Fruit fly (Drosophila melanogaster) whole organism, prepupa: ENCODE results near the gene Lgr4.
A peak's percentile ranks its signal among the peaks of the same experiment; 100 is the strongest.

Experiments
- CG11902 ChIP-seq: fragments of 200-800 bp; sonication (Bioruptor generic); optimal IDR thresholded peaks from 3 replicates; lab custom pipeline; 2016; ENCODE audit warnings: missing biosample characterization, missing genetic modification characterization
- CG1621 ChIP-seq: fragments of 200-800 bp; sonication (Bioruptor generic); optimal IDR thresholded peaks from 3 replicates; lab custom pipeline; 2018; ENCODE audit warnings: missing biosample characterization, mild to moderate bottlenecking, missing genetic modification characterization
- CG3032 ChIP-seq: fragments of 200-800 bp; optimal IDR thresholded peaks from 2 replicates; lab custom pipeline; 2019; ENCODE audit warnings: missing biosample characterization, mild to moderate bottlenecking, missing genetic modification characterization, moderate library complexity
- CG31627 ChIP-seq: fragments of 200-800 bp; sonication (Bioruptor generic); optimal IDR thresholded peaks from 3 replicates; lab custom pipeline; 2016; ENCODE audit warnings: missing biosample characterization, missing genetic modification characterization
- CG6163 ChIP-seq: fragments of 200-800 bp; sonication (Bioruptor generic); IDR thresholded peaks from 3 replicates; pipeline ENCODE4 v1.3.6; 2022; ENCODE audit warnings: missing biosample characterization, missing genetic modification characterization
- CG6792 ChIP-seq: fragments of 200-800 bp; sonication (Bioruptor generic); optimal IDR thresholded peaks from 3 replicates; lab custom pipeline; 2016; ENCODE audit warnings: missing biosample characterization, missing genetic modification characterization
- CG6808 ChIP-seq: fragments of 200-800 bp; sonication (Bioruptor generic); optimal IDR thresholded peaks from 3 replicates; lab custom pipeline; 2017; ENCODE audit warnings: missing biosample characterization, missing genetic modification characterization, mild to moderate bottlenecking, moderate library complexity, missing genetic modification reagents
- CG8319 ChIP-seq: fragments of 200-800 bp; sonication (Bioruptor generic); optimal IDR thresholded peaks from 3 replicates; lab custom pipeline; 2016; ENCODE audit warnings: missing biosample characterization, missing genetic modification characterization
- CG8632 ChIP-seq: fragments of 200-800 bp; sonication (Bioruptor generic); optimal IDR thresholded peaks from 3 replicates; lab custom pipeline; 2016; ENCODE audit warnings: missing biosample characterization, missing genetic modification characterization
- Eip75B ChIP-seq: fragments of 200-800 bp; sonication (Bioruptor generic); optimal IDR thresholded peaks from 3 replicates; lab custom pipeline; 2016; ENCODE audit warnings: missing biosample characterization, missing genetic modification characterization
- Eip93F ChIP-seq: fragments of 200-800 bp; sonication (Bioruptor generic); optimal IDR thresholded peaks from 2 replicates; lab custom pipeline; 2016; ENCODE audit warnings: missing biosample characterization, mild to moderate bottlenecking, missing genetic modification characterization
- Ets21C ChIP-seq: fragments of 200-800 bp; sonication (Bioruptor generic); optimal IDR thresholded peaks from 3 replicates; lab custom pipeline; 2016; ENCODE audit warnings: missing biosample characterization, missing genetic modification characterization
- Ets96B ChIP-seq: fragments of 200-800 bp; optimal IDR thresholded peaks from 2 replicates; lab custom pipeline; 2019; ENCODE audit warnings: missing biosample characterization, mild to moderate bottlenecking, missing genetic modification characterization, moderate library complexity
- Hr38 ChIP-seq: sonication (Bioruptor generic); optimal IDR thresholded peaks from 2 replicates; lab custom pipeline; 2016; ENCODE audit warnings: missing biosample characterization, missing genetic modification characterization
- Hr4 ChIP-seq: fragments of 200-800 bp; sonication (Bioruptor generic); optimal IDR thresholded peaks from 3 replicates; lab custom pipeline; 2016; ENCODE audit warnings: missing biosample characterization, missing genetic modification characterization
- Smox ChIP-seq: fragments of 200-800 bp; sonication (Bioruptor generic); optimal IDR thresholded peaks from 3 replicates; lab custom pipeline; 2016; ENCODE audit warnings: missing biosample characterization, missing genetic modification characterization
- Sox102F ChIP-seq: fragments of 200-800 bp; sonication (Bioruptor generic); optimal IDR thresholded peaks from 2 replicates; lab custom pipeline; 2016; ENCODE audit warnings: missing biosample characterization, mild to moderate bottlenecking, missing genetic modification characterization
- Sox14 ChIP-seq: fragments of 200-800 bp; sonication (Bioruptor generic); optimal IDR thresholded peaks from 3 replicates; lab custom pipeline; 2016; ENCODE audit warnings: missing biosample characterization, missing genetic modification characterization
- Sox15 ChIP-seq: fragments of 200-800 bp; sonication (Bioruptor generic); optimal IDR thresholded peaks from 3 replicates; lab custom pipeline; 2016; ENCODE audit warnings: missing biosample characterization, missing genetic modification characterization
- cyc ChIP-seq: fragments of 200-800 bp; sonication (Bioruptor generic); optimal IDR thresholded peaks from 3 replicates; lab custom pipeline; 2016; ENCODE audit warnings: missing biosample characterization, missing genetic modification characterization
- dac ChIP-seq: fragments of 200-800 bp; sonication (Bioruptor generic); optimal IDR thresholded peaks from 2 replicates; lab custom pipeline; 2017; ENCODE audit warnings: missing biosample characterization, mild to moderate bottlenecking, missing genetic modification characterization
- fd85E ChIP-seq: fragments of 200-800 bp; sonication (Bioruptor generic); optimal IDR thresholded peaks from 3 replicates; lab custom pipeline; 2016; ENCODE audit warnings: missing biosample characterization, missing genetic modification characterization
- fkh ChIP-seq: fragments of 200-800 bp; sonication (Bioruptor generic); optimal IDR thresholded peaks from 3 replicates; lab custom pipeline; 2017; ENCODE audit warnings: missing biosample characterization, mild to moderate bottlenecking, missing genetic modification characterization, moderate library complexity
- net ChIP-seq: fragments of 200-800 bp; sonication (Bioruptor generic); optimal IDR thresholded peaks from 3 replicates; lab custom pipeline; 2016; ENCODE audit warnings: missing biosample characterization, missing genetic modification characterization
- salr ChIP-seq, 2 experiments: fragments of 200-800 bp; sonication (Bioruptor generic); optimal IDR thresholded peaks; 3 replicates each; lab custom pipeline; 2016 to 2018; ENCODE audit warnings: missing biosample characterization in 2 of 2, missing genetic modification characterization in 2 of 2, mild to moderate bottlenecking in 1 of 2
- svp ChIP-seq: fragments of 200-800 bp; sonication (Bioruptor generic); peaks from one replicate; lab custom pipeline; 2016; ENCODE audit warnings: missing biosample characterization, missing genetic modification characterization
- topi ChIP-seq: fragments of 200-800 bp; sonication (Bioruptor generic); optimal IDR thresholded peaks from 3 replicates; lab custom pipeline; 2016; ENCODE audit warnings: missing biosample characterization, missing genetic modification characterization

The Lgr4 gene

dm6 chrX:13111832-13112231, 77.1 kb downstream of the Lgr4 start (continued):
- TF ChIP-seq cyc (GFP tag; lab: Kevin White, UChicago) (no peak), CG3032 (tag; lab: Kevin White, UChicago) (no peak), Ets21C (GFP tag; lab: Kevin White, UChicago) (no peak), CG6792 (GFP tag; lab: Kevin White, UChicago) (no peak), fkh (no peak), Hr4 (GFP tag; lab: Kevin White, UChicago) (no peak), CG31627 (no peak), CG8632 (GFP tag; lab: Kevin White, UChicago) (no peak), Ets96B (tag; lab: Kevin White, UChicago) (no peak), Smox (GFP tag; lab: Kevin White, UChicago) (no peak), Eip93F (no peak), net (GFP tag; lab: Kevin White, UChicago) (no peak), CG11902 (GFP tag; lab: Kevin White, UChicago) (no peak), dac (GFP tag; lab: Kevin White, UChicago) (no peak), Sox15 (GFP tag; lab: Kevin White, UChicago) (no peak), CG6163 (no peak), CG6808 (GFP tag; lab: Kevin White, UChicago) (peak; percentile 44), Sox14 (GFP tag; lab: Kevin White, UChicago) (no peak), salr (GFP tag; optimal IDR thresholded peaks at IDR 0.05; lab: Kevin White, UChicago) (no peak), CG8319 (GFP tag; lab: Kevin White, UChicago) (no peak), topi (GFP tag; lab: Kevin White, UChicago) (no peak), CG1621 (tag; lab: Kevin White, UChicago) (peak; percentile 15), fd85E (GFP tag; lab: Kevin White, UChicago) (no peak), svp (GFP tag; lab: Kevin White, UChicago) (no peak), Eip75B (GFP tag; lab: Kevin White, UChicago) (peak; percentile 16), Sox102F (GFP tag; lab: Kevin White, UChicago) (no peak), Hr38 (GFP tag; lab: Kevin White, UChicago) (no peak)
